Fruit fly (Drosophila melanogaster): ENCODE data around the gene comm3.

comm3 gene

dm6 chr3L:15619626-15620247 lies 27.8 kb downstream of the comm3 start, which contains the start of gene Phs (continued):
- TF ChIP-seq pho (GFP tag; optimal IDR thresholded peaks at IDR 0.05) (peak; percentile 76), da (GFP tag; optimal IDR thresholded peaks at IDR 0.05) (peak; percentile 66), Hmr (GFP tag; optimal IDR thresholded peaks at IDR 0.05) (peak; percentile 87), CG6689 (GFP tag; IDR thresholded peaks at IDR 0.05) (0 out of 2 replicates have a peak, but pooled peaks have one; percentile 36), Eip74EF (GFP tag; optimal IDR thresholded peaks at IDR 0.05) (no peak), fu2 (GFP tag; optimal IDR thresholded peaks at IDR 0.05) (peak; percentile 84), Meics (GFP tag; optimal IDR thresholded peaks at IDR 0.05) (peak; percentile 64), Mes4 (GFP tag; optimal IDR thresholded peaks at IDR 0.05) (peak; percentile 72), MTF-1 (GFP tag; optimal IDR thresholded peaks at IDR 0.05; ENCODE audit: borderline replicate concordance) (peak; percentile 79), stwl (tag; optimal IDR thresholded peaks at IDR 0.05) (peak; percentile 99), Poxn (GFP tag; IDR thresholded peaks at IDR 0.05) (peak; percentile 8; the same call in 1 of the 2 replicates), CG17359 (tag; optimal IDR thresholded peaks at IDR 0.05) (peak; percentile 61), en (GFP tag; optimal IDR thresholded peaks at IDR 0.05) (peak; percentile 65), ac (GFP tag; optimal IDR thresholded peaks at IDR 0.05) (peak; percentile 36), CG9727 (GFP tag; optimal IDR thresholded peaks at IDR 0.05) (peak; percentile 10), odd (GFP tag; optimal IDR thresholded peaks at IDR 0.05) (no peak), Fer2 (tag; optimal IDR thresholded peaks at IDR 0.05) (peak; percentile 42)

dm6 chr3L:15616900-15617299 lies 30.7 kb downstream of the comm3 start:
- TF ChIP-seq CG11560 (tag; IDR thresholded peaks at IDR 0.05) (0 out of 3 replicates have a peak, but pooled peaks have one; percentile 33), CG9932 (GFP tag; IDR thresholded peaks at IDR 0.05) (0 out of 2 replicates have a peak, but pooled peaks have one; percentile 31), z (GFP tag; IDR thresholded peaks at IDR 0.05) (no peak), sens (GFP tag) (no peak), NfI (GFP tag; optimal IDR thresholded peaks at IDR 0.05) (no peak), MBD-R2 (GFP tag; IDR thresholded peaks at IDR 0.05) (0 out of 2 replicates have a peak, but pooled peaks have one; percentile 11), CG8089 (GFP tag; optimal IDR thresholded peaks at IDR 0.05) (no peak), grau (tag; optimal IDR thresholded peaks at IDR 0.05) (no peak), knrl (GFP tag; IDR thresholded peaks at IDR 0.05; ENCODE audit: partially characterized antibody) (0 out of 3 replicates have a peak, but pooled peaks have one; percentile 24), lab (GFP tag; optimal IDR thresholded peaks at IDR 0.05) (peak; percentile 14), CG8388 (GFP tag; optimal IDR thresholded peaks at IDR 0.05) (no peak), Scr (GFP tag; IDR thresholded peaks at IDR 0.05; ENCODE audit: partially characterized antibody) (no peak), usp (GFP tag; optimal IDR thresholded peaks at IDR 0.05) (no peak), Ets65A (GFP tag) (peak; percentile 80), mirr (GFP tag; optimal IDR thresholded peaks at IDR 0.05) (peak; percentile 69), CG3838 (GFP tag; optimal IDR thresholded peaks at IDR 0.05) (no peak), CG18262 (tag; optimal IDR thresholded peaks at IDR 0.05) (no peak), dati (GFP tag; IDR thresholded peaks at IDR 0.05) (no peak), NFAT (GFP tag; IDR thresholded peaks at IDR 0.05) (0 out of 2 replicates have a peak, but pooled peaks have one; percentile 23), Med (GFP tag) (peak; percentile 81), CG18599 (GFP tag; optimal IDR thresholded peaks at IDR 0.05) (peak; percentile 30), abd-A (tag; optimal IDR thresholded peaks at IDR 0.05) (peak; percentile 98), CG1832 (GFP tag; optimal IDR thresholded peaks at IDR 0.05) (peak; percentile 18), sob (GFP tag; IDR thresholded peaks at IDR 0.05) (peak; percentile 5; the same call in 1 of the 2 replicates), scrt (GFP tag; optimal IDR thresholded peaks at IDR 0.05) (peak; percentile 62), ftz-f1 (GFP tag; optimal IDR thresholded peaks at IDR 0.05) (peak; percentile 11), CG7786 (GFP tag; optimal IDR thresholded peaks at IDR 0.05) (no peak), CG12071 (GFP tag; optimal IDR thresholded peaks at IDR 0.05) (peak; percentile 10), CG13894 (tag; optimal IDR thresholded peaks at IDR 0.05) (peak; percentile 83), nerfin-1 (tag; optimal IDR thresholded peaks at IDR 0.05) (no peak), CG6272 (GFP tag; IDR thresholded peaks at IDR 0.05) (0 out of 2 replicates have a peak, but pooled peaks have one; percentile 5), CG10543 (GFP tag; optimal IDR thresholded peaks at IDR 0.05) (peak; percentile 28)
